Worm (Caenorhabditis elegans): ENCODE data around the gene osg-1.

osg-1 gene

ce11 chrIII:5504164-5504563 lies 16.8 kb downstream of the osg-1 start (continued):
- TF ChIP-seq nhr-80 (tag; optimal IDR thresholded peaks at IDR 0.05) (peak; percentile 32), let-607 (tag; optimal IDR thresholded peaks at IDR 0.05) (peak in 1 of 2 experiments; percentile 12), ama-1 (optimal IDR thresholded peaks at IDR 0.05) (peak; percentile 91), ama-1 (GFP tag; optimal IDR thresholded peaks at IDR 0.05) (peak in 1 of 2 experiments; percentile 16), egl-44 (GFP tag; IDR thresholded peaks at IDR 0.05) (0 out of 2 replicates have a peak, but pooled peaks have one; percentile 16), die-1 (tag; optimal IDR thresholded peaks at IDR 0.05) (no peak)

DNA sequence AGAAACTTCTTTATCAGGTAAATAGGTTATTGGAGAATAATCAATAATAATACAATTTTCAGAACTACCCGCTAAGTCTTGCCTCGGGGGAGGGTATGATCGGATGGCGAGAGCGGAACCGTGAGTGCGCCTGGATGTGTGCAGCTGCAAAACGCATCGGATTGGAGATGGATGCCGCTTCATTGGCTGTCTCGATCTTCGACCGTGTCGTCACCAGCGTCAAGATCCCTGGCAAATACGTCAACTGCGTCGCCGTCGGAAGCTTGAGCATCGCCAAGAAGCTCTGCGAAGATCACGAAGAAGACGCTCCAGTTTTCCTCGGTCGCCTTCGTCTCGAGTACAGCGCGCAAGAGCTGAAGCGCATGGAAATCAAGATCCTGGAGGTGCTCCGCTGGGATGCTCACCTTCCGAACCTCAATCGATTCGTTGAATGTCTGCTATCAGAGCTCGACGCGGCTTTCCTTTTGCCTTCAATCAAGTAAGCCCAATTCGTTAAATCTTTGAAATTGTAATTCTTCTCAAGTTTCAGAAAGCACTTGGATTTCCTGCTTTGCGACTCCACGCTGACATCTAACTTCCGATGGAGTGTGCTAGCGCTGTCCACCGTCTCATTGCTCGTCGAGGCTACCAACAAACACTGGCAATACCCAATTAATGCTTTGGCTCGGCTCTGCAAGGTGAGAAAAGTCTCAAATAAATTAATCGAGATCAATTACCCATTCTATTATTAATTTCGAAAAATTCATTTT lies 17.5 kb downstream of the osg-1 start:
- peak; percentile 37; the same call in 1 of the 2 replicates for TF ChIP-seq lin-26 (GFP tag; IDR thresholded peaks at IDR 0.05)
- TF ChIP-seq rcor-1 (GFP tag; IDR thresholded peaks at IDR 0.05): no peak
- 0 out of 2 replicates have a peak, but pooled peaks have one; percentile 21 for TF ChIP-seq mcd-1 (GFP tag; IDR thresholded peaks at IDR 0.05)
- 0 out of 2 replicates have a peak, but pooled peaks have one; percentile 14 for TF ChIP-seq ekl-4 (GFP tag; IDR thresholded peaks at IDR 0.05)
- no peak for TF ChIP-seq unc-62 (GFP tag; optimal IDR thresholded peaks at IDR 0.05)
- TF ChIP-seq F33H1.4 (GFP tag; IDR thresholded peaks at IDR 0.05): no peak
- TF ChIP-seq egrh-3 (GFP tag; IDR thresholded peaks at IDR 0.05): peak; percentile 72
- no peak for TF ChIP-seq K11D2.4 (GFP tag; IDR thresholded peaks at IDR 0.05)
- no peak for TF ChIP-seq lin-35 (GFP tag; optimal IDR thresholded peaks at IDR 0.05)
- TF ChIP-seq nfya-2 (GFP tag; IDR thresholded peaks at IDR 0.05): 0 out of 2 replicates have a peak, but pooled peaks have one; percentile 56
- TF ChIP-seq hmg-20 (GFP tag; IDR thresholded peaks at IDR 0.05): no peak
- TF ChIP-seq B0261.1 (tag; optimal IDR thresholded peaks at IDR 0.05): no peak
- no peak for TF ChIP-seq ztf-6 (GFP tag; IDR thresholded peaks at IDR 0.05)
- no peak for TF ChIP-seq sptf-2 (GFP tag; optimal IDR thresholded peaks at IDR 0.05)
- no peak for TF ChIP-seq akir-1 (GFP tag; optimal IDR thresholded peaks at IDR 0.05)
- TF ChIP-seq zfh-2 (GFP tag; conservative IDR thresholded peaks at IDR 0.05): peak; percentile 88
- TF ChIP-seq Y79H2A.3 (GFP tag; conservative IDR thresholded peaks at IDR 0.05): no peak

DNA sequence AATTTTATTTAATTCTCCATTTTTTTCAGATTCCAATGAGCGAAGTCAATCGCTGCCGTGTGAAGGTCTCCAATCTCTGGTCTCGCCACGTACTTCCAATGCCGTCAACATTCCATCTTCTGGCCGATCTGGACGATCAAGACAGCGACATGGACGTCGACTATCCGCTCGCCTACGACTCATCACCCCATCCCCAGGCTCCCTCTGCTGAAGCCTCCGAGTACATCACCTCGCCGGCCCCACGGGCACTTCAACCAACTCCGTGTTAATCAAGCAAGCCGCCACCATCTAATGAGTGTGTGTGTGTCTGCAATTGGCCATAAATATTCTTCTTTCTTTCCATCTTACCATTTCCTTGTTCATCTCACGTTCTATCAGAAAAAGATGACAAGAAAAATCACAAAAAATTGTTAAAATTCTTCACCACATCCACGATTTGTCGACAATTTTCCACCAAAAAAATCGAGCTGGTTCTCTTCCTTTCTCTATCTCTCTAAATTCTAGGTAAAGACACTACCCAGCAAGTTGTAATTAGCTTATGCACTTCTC lies 18.2 kb downstream of the osg-1 start:
- 0 out of 2 replicates have a peak, but pooled peaks have one; percentile 6 for TF ChIP-seq hmg-1.2 (GFP tag; IDR thresholded peaks at IDR 0.05)
- TF ChIP-seq D2030.7 (GFP tag; IDR thresholded peaks at IDR 0.05): no peak
- no peak for TF ChIP-seq him-1 (tag; optimal IDR thresholded peaks at IDR 0.05)
- no peak for TF ChIP-seq unc-62 (GFP tag; optimal IDR thresholded peaks at IDR 0.05)
- 0 out of 2 replicates have a peak, but pooled peaks have one; percentile 6 for TF ChIP-seq mcd-1 (GFP tag; IDR thresholded peaks at IDR 0.05)
- TF ChIP-seq rcor-1 (GFP tag; IDR thresholded peaks at IDR 0.05): no peak
- TF ChIP-seq sptf-2 (GFP tag; optimal IDR thresholded peaks at IDR 0.05): no peak
- no peak for TF ChIP-seq mel-28 (tag; optimal IDR thresholded peaks at IDR 0.05; ENCODE audit: borderline replicate concordance)
- TF ChIP-seq zfh-2 (GFP tag; conservative IDR thresholded peaks at IDR 0.05): peak; percentile 69
- TF ChIP-seq ccch-3 (GFP tag; optimal IDR thresholded peaks at IDR 0.05): no peak
- TF ChIP-seq ceh-100 (GFP tag; IDR thresholded peaks at IDR 0.05): peak; percentile 26; the same call in 1 of the 2 replicates

- peak; percentile 66 for TF ChIP-seq ztf-26 (tag; optimal IDR thresholded peaks at IDR 0.05)
- no peak for TF ChIP-seq ztf-22 (GFP tag; optimal IDR thresholded peaks at IDR 0.05)
- no peak for TF ChIP-seq mel-28 (tag; optimal IDR thresholded peaks at IDR 0.05; ENCODE audit: borderline replicate concordance)
- peak; percentile 81 for TF ChIP-seq ceh-79 (tag; optimal IDR thresholded peaks at IDR 0.05)
- peak; percentile 48 for TF ChIP-seq ztf-3 (GFP tag; optimal IDR thresholded peaks at IDR 0.05)
- TF ChIP-seq let-607 (tag; optimal IDR thresholded peaks at IDR 0.05): peak in 1 of 2 experiments; percentile 49
- TF ChIP-seq Y56A3A.18 (GFP tag; IDR thresholded peaks at IDR 0.05): peak; percentile 63
- peak; percentile 85 for TF ChIP-seq ekl-4 (GFP tag; IDR thresholded peaks at IDR 0.05)
- TF ChIP-seq dox-1 (GFP tag; IDR thresholded peaks at IDR 0.05): 0 out of 2 replicates have a peak, but pooled peaks have one; percentile 19
- peak; percentile 22 for TF ChIP-seq attf-5 (GFP tag; optimal IDR thresholded peaks at IDR 0.05)
- TF ChIP-seq F10E7.11 (tag; optimal IDR thresholded peaks at IDR 0.05): peak; percentile 65
- TF ChIP-seq lin-26 (GFP tag; IDR thresholded peaks at IDR 0.05): 0 out of 2 replicates have a peak, but pooled peaks have one; percentile 54
- TF ChIP-seq akir-1 (GFP tag; optimal IDR thresholded peaks at IDR 0.05): no peak
- TF ChIP-seq repo-1 (tag; optimal IDR thresholded peaks at IDR 0.05): peak; percentile 80
- peak; percentile 67 for TF ChIP-seq atf-7 (tag; optimal IDR thresholded peaks at IDR 0.05)
- peak; percentile 1 for TF ChIP-seq tlf-1 (GFP tag; optimal IDR thresholded peaks at IDR 0.05)
- TF ChIP-seq F23B12.7 (tag; optimal IDR thresholded peaks at IDR 0.05; ENCODE audit: insufficient read depth): no peak
Observed at ce11 chrIII:5506023-5506597, 18.8 kb downstream of the osg-1 start.
